Fruit fly (Drosophila melanogaster): ENCODE results near the gene CG6333.
A peak's percentile ranks its signal among the peaks of the same experiment; 100 is the strongest.

Gene CG6333

DNA sequence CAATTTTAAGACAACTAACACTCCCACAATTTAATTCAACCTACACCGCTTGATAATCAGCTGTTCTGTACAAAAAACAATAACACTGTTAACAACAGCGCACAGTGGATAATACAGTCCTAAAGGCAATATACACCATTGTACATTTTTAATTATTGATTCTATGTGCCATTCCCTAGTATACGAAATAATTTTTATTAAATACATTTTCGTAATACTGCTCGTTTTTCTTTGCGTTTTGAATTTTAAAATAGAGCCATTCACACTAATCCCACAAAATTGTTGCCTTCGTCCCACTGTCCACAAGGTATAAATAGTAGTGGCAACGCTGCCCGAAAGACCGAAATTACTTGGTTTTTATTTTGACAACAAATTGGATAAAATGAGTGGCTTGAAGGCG lies 52.5 kb downstream of the CG6333 start, which contains the start of the genes Coq4 and CG32176 (continued):
- TF ChIP-seq ham (GFP tag; IDR thresholded peaks at IDR 0.05) (peak; percentile 92), Oli (tag; optimal IDR thresholded peaks at IDR 0.05) (peak; percentile 97), CG6689 (GFP tag; IDR thresholded peaks at IDR 0.05) (peak; percentile 96), fd3F (GFP tag; optimal IDR thresholded peaks at IDR 0.05) (peak; percentile 97), hb (GFP tag; IDR thresholded peaks at IDR 0.05; ENCODE audit: partially characterized antibody) (peak; percentile 44; the same call in 1 of the 3 replicates), Nf-YB (GFP tag; optimal IDR thresholded peaks at IDR 0.05) (peak; percentile 84), crol (GFP tag; IDR thresholded peaks at IDR 0.05) (peak; percentile 69), CG10267 (tag; optimal IDR thresholded peaks at IDR 0.05) (peak; percentile 91), Atf-2 (GFP tag; optimal IDR thresholded peaks at IDR 0.05) (peak; percentile 98), Dip2 (GFP tag; IDR thresholded peaks at IDR 0.05) (peak; percentile 64), Gug (GFP tag; IDR thresholded peaks at IDR 0.05) (peak; percentile 99), Meics (GFP tag; optimal IDR thresholded peaks at IDR 0.05) (peak; percentile 97), h (optimal IDR thresholded peaks at IDR 0.05) (no peak), B-H1 (GFP tag; IDR thresholded peaks at IDR 0.05) (peak; percentile 96), sens (GFP tag) (peak; percentile 100), CG9437 (GFP tag; optimal IDR thresholded peaks at IDR 0.05) (peak; percentile 88), CG6654 (GFP tag; optimal IDR thresholded peaks at IDR 0.05) (peak; percentile 87), zfh1 (GFP tag; IDR thresholded peaks at IDR 0.05) (peak; percentile 99), unpg (GFP tag; optimal IDR thresholded peaks at IDR 0.05) (peak; percentile 99), tx (GFP tag; optimal IDR thresholded peaks at IDR 0.05) (peak; percentile 98), CG16815 (GFP tag; optimal IDR thresholded peaks at IDR 0.05) (peak; percentile 99), Opbp (GFP tag; IDR thresholded peaks at IDR 0.05; ENCODE audit: partially characterized antibody) (peak; percentile 68; the same call in 1 of the 3 replicates), CG1647 (GFP tag; optimal IDR thresholded peaks at IDR 0.05) (peak; percentile 98), CG6791 (GFP tag; IDR thresholded peaks at IDR 0.05; ENCODE audit: partially characterized antibody) (peak; percentile 76; the same call in 2 of the 3 replicates), Hr39 (optimal IDR thresholded peaks at IDR 0.05) (no peak), pb (GFP tag; optimal IDR thresholded peaks at IDR 0.05) (peak; percentile 95), Bgb (GFP tag; IDR thresholded peaks at IDR 0.05; ENCODE audit: partially characterized antibody) (peak; percentile 77), sob (GFP tag; IDR thresholded peaks at IDR 0.05) (peak; percentile 98), D (optimal IDR thresholded peaks at IDR 0.05) (no peak), D (GFP tag; optimal IDR thresholded peaks at IDR 0.05) (peak; percentile 96), ind (GFP tag; optimal IDR thresholded peaks at IDR 0.05) (peak; percentile 99), exex (tag; optimal IDR thresholded peaks at IDR 0.05) (peak; percentile 83), Doc2 (GFP tag; IDR thresholded peaks at IDR 0.05) (peak; percentile 95), PHDP (tag; optimal IDR thresholded peaks at IDR 0.05) (peak; percentile 98), CG17359 (tag; optimal IDR thresholded peaks at IDR 0.05) (peak; percentile 98), CG11085 (GFP tag; IDR thresholded peaks at IDR 0.05) (peak; percentile 98), CG9932 (GFP tag; IDR thresholded peaks at IDR 0.05) (peak; percentile 99), Fer2 (tag; optimal IDR thresholded peaks at IDR 0.05) (peak; percentile 97), CG1603 (tag; optimal IDR thresholded peaks at IDR 0.05) (peak; percentile 98), Tbp (GFP tag; optimal IDR thresholded peaks at IDR 0.05) (no peak), nerfin-2 (GFP tag; IDR thresholded peaks at IDR 0.05; ENCODE audit: partially characterized antibody) (peak; percentile 73), CG4424 (GFP tag; optimal IDR thresholded peaks at IDR 0.05) (peak; percentile 99), eve (GFP tag; optimal IDR thresholded peaks at IDR 0.05) (peak; percentile 30 to 97), esg (GFP tag; conservative IDR thresholded peaks at IDR 0.05) (peak; percentile 97), CG2678 (tag; optimal IDR thresholded peaks at IDR 0.05) (peak; percentile 97), pfk (GFP tag; optimal IDR thresholded peaks at IDR 0.05) (peak; percentile 49), bsh (GFP tag; optimal IDR thresholded peaks at IDR 0.05) (peak; percentile 73 to 98), CG30403 (GFP tag; optimal IDR thresholded peaks at IDR 0.05) (peak; percentile 99), CG9215 (GFP tag; IDR thresholded peaks at IDR 0.05) (peak; percentile 97), CG2129 (GFP tag; IDR thresholded peaks at IDR 0.05; ENCODE audit: partially characterized antibody) (no peak), BEAF-32 (GFP tag; optimal IDR thresholded peaks at IDR 0.05) (peak; percentile 40)

Measured in whole organism, embryonic.